Fruit fly (Drosophila melanogaster) whole organism, pupa: ENCODE results near the gene SmD2.

Experiments
- CG10348 ChIP-seq: fragments of 200-800 bp; sonication (Bioruptor generic); IDR thresholded peaks from 2 replicates; pipeline ENCODE4 v1.3.6; 2022; ENCODE audit warnings: missing biosample characterization, missing genetic modification characterization
- CG12605 ChIP-seq: fragments of 200-800 bp; sonication (Bioruptor generic); IDR thresholded peaks from 2 replicates; pipeline ENCODE4 v1.3.6; 2022; ENCODE audit warnings: missing biosample characterization, missing genetic modification characterization
- CG13204 ChIP-seq: fragments of 200-800 bp; sonication (Bioruptor generic); optimal IDR thresholded peaks from 2 replicates; lab custom pipeline; 2018; ENCODE audit warnings: missing biosample characterization, mild to moderate bottlenecking, missing genetic modification characterization, moderate library complexity
- CG14655 ChIP-seq: fragments of 200-800 bp; sonication (Bioruptor generic); optimal IDR thresholded peaks from 3 replicates; lab custom pipeline; 2017; ENCODE audit warnings: mild to moderate bottlenecking, missing biosample characterization, missing genetic modification reagents, missing genetic modification characterization
- CG15710 ChIP-seq: fragments of 200-800 bp; sonication (Bioruptor generic); optimal IDR thresholded peaks from 2 replicates; lab custom pipeline; 2018; ENCODE audit warnings: missing biosample characterization, mild to moderate bottlenecking, missing genetic modification characterization, moderate library complexity
- CG17806 ChIP-seq: fragments of 200-800 bp; sonication (Bioruptor generic); optimal IDR thresholded peaks from 2 replicates; lab custom pipeline; 2018; ENCODE audit warnings: missing biosample characterization, mild to moderate bottlenecking, missing genetic modification characterization, moderate library complexity
- CG32121 ChIP-seq: fragments of 200-800 bp; sonication (Bioruptor generic); IDR thresholded peaks from 2 replicates; pipeline ENCODE4 v1.3.6; 2022; ENCODE audit warnings: missing biosample characterization, missing genetic modification characterization
- CG34367 ChIP-seq: fragments of 200-800 bp; sonication (Bioruptor generic); optimal IDR thresholded peaks from 2 replicates; lab custom pipeline; 2018; ENCODE audit warnings: missing biosample characterization, mild to moderate bottlenecking, missing genetic modification characterization
- CG4496 ChIP-seq: fragments of 200-800 bp; sonication (Bioruptor generic); IDR thresholded peaks from 3 replicates; pipeline ENCODE4 v1.3.6; 2022; ENCODE audit warnings: missing biosample characterization, missing genetic modification characterization
- CG8159 ChIP-seq: fragments of 200-800 bp; sonication (Bioruptor generic); optimal IDR thresholded peaks from 3 replicates; lab custom pipeline; 2018; ENCODE audit warnings: missing biosample characterization, mild to moderate bottlenecking, missing genetic modification characterization, moderate library complexity
- CG8301 ChIP-seq: fragments of 200-800 bp; sonication (Bioruptor generic); optimal IDR thresholded peaks from 2 replicates; lab custom pipeline; 2018; ENCODE audit warnings: missing biosample characterization, mild to moderate bottlenecking, missing genetic modification characterization
- CG9948 ChIP-seq: fragments of 200-800 bp; sonication (Bioruptor generic); optimal IDR thresholded peaks from 2 replicates; lab custom pipeline; 2018; ENCODE audit warnings: missing biosample characterization, mild to moderate bottlenecking, missing genetic modification characterization, moderate library complexity
- D1 ChIP-seq: fragments of 200-800 bp; sonication (Bioruptor generic); optimal IDR thresholded peaks from 2 replicates; lab custom pipeline; 2018; ENCODE audit warnings: missing biosample characterization, mild to moderate bottlenecking, missing genetic modification characterization, moderate library complexity
- EcR ChIP-seq: fragments of 200-800 bp; sonication (Bioruptor generic); optimal IDR thresholded peaks from 3 replicates; lab custom pipeline; 2019; ENCODE audit warnings: missing biosample characterization, missing genetic modification characterization, mild to moderate bottlenecking, moderate library complexity, missing genetic modification reagents
- Ets98B ChIP-seq: fragments of 200-800 bp; sonication (Bioruptor generic); IDR thresholded peaks from 2 replicates; pipeline ENCODE4 v1.3.6; 2022; ENCODE audit warnings: missing biosample characterization, missing genetic modification characterization
- Pif1A ChIP-seq: fragments of 200-800 bp; sonication (Bioruptor generic); optimal IDR thresholded peaks from 3 replicates; lab custom pipeline; 2016; ENCODE audit warnings: missing biosample characterization, missing genetic modification characterization
- Pif1B ChIP-seq: fragments of 200-800 bp; sonication (Bioruptor generic); optimal IDR thresholded peaks from 3 replicates; lab custom pipeline; 2016; ENCODE audit warnings: missing biosample characterization, missing genetic modification characterization
- Snoo ChIP-seq: fragments of 200-800 bp; sonication (Bioruptor generic); optimal IDR thresholded peaks from 3 replicates; lab custom pipeline; 2017; ENCODE audit warnings: missing biosample characterization, mild to moderate bottlenecking, missing genetic modification characterization, inconsistent platforms
- fd96Ca ChIP-seq: fragments of 200-800 bp; sonication (Bioruptor generic); IDR thresholded peaks from 3 replicates; pipeline ENCODE4 v1.3.6; 2022; ENCODE audit warnings: missing biosample characterization, missing genetic modification characterization
- gl ChIP-seq: fragments of 200-800 bp; sonication (Bioruptor generic); optimal IDR thresholded peaks from 2 replicates; lab custom pipeline; 2018; ENCODE audit warnings: missing biosample characterization, mild to moderate bottlenecking, missing genetic modification characterization
- rn ChIP-seq: fragments of 200-800 bp; sonication (Bioruptor generic); IDR thresholded peaks from 2 replicates; pipeline ENCODE4 v1.3.6; 2022; ENCODE audit warnings: missing biosample characterization, missing genetic modification characterization

SmD2 gene

dm6 chr3R:6306584-6306983 lies 39.1 kb downstream of the SmD2 start, which contains the start of gene CG46026:
Gene CG46026 (plus strand): TSS chr3R:6306884.
- no peak for TF ChIP-seq CG14655 (GFP tag; lab: Kevin White, UChicago)
- TF ChIP-seq CG10348 (GFP tag; lab: Robert Waterston, UW) = no peak
- TF ChIP-seq fd96Ca (GFP tag; lab: Robert Waterston, UW) = no peak
- TF ChIP-seq Pif1B (GFP tag; lab: Kevin White, UChicago) = no peak
- TF ChIP-seq CG34367 (tag; lab: Kevin White, UChicago) = no peak
- no peak for TF ChIP-seq CG15710 (tag; lab: Kevin White, UChicago)
- TF ChIP-seq CG13204 = no peak
- no peak for TF ChIP-seq CG9948 (tag; lab: Kevin White, UChicago)
- TF ChIP-seq EcR (GFP tag; lab: Kevin White, UChicago) = no peak
- no peak for TF ChIP-seq Snoo (tag; lab: Kevin White, UChicago)
- no peak for TF ChIP-seq CG12605 (GFP tag; lab: Robert Waterston, UW)
- no peak for TF ChIP-seq CG8301 (tag; lab: Kevin White, UChicago)
- no peak for TF ChIP-seq CG17806
- TF ChIP-seq gl (tag; lab: Kevin White, UChicago) = no peak
- no peak for TF ChIP-seq rn (GFP tag; lab: Robert Waterston, UW)
- TF ChIP-seq CG32121 = no peak
- no peak for TF ChIP-seq CG4496 (GFP tag; lab: Robert Waterston, UW)
- no peak for TF ChIP-seq CG8159 (tag; lab: Kevin White, UChicago)
- no peak for TF ChIP-seq Ets98B
- TF ChIP-seq D1 = no peak

dm6 chr3R:6304947-6305346 lies 40.8 kb downstream of the SmD2 start, which contains the start of gene Osi16:
Gene Osi16 (plus strand): TSS chr3R:6305247.
- no peak for TF ChIP-seq CG14655 (GFP tag; lab: Kevin White, UChicago)
- no peak for TF ChIP-seq D1

- no peak for TF ChIP-seq CG4496 (GFP tag; lab: Robert Waterston, UW)
- TF ChIP-seq Pif1B (GFP tag; lab: Kevin White, UChicago) = no peak
Observed at dm6 chr3R:6303738-6304137, 42.0 kb downstream of the SmD2 start, which contains the start of gene CG46396. Gene CG46396 (plus strand): TSS chr3R:6304038.

dm6 chr3R:6301257-6301839 lies 44.4 kb downstream of the SmD2 start, which contains the start of gene Osi15:
Gene Osi15 (plus strand): TSS chr3R:6301804.
- TF ChIP-seq D1 = no peak

dm6 chr3R:6298828-6299227 lies 46.9 kb downstream of the SmD2 start, which contains the start of gene Osi14:
Gene Osi14 (plus strand): TSS chr3R:6299128.
- TF ChIP-seq CG15710 (tag; lab: Kevin White, UChicago) = no peak
- TF ChIP-seq CG9948 (tag; lab: Kevin White, UChicago) = no peak
- TF ChIP-seq CG4496 (GFP tag; lab: Robert Waterston, UW) = no peak
- TF ChIP-seq Pif1A = no peak
- no peak for TF ChIP-seq CG8159 (tag; lab: Kevin White, UChicago)
- TF ChIP-seq CG10348 (GFP tag; lab: Robert Waterston, UW) = no peak
- no peak for TF ChIP-seq Ets98B
- no peak for TF ChIP-seq CG32121

dm6 chr3R:6297164-6297563 lies 48.5 kb downstream of the SmD2 start:
- TF ChIP-seq CG10348 (GFP tag; lab: Robert Waterston, UW) = no peak
- TF ChIP-seq, all 21 proteins: peak for 0
